Worm (Caenorhabditis elegans) whole organism, L1 larva: ENCODE data around the gene C33F10.4.
A peak's percentile ranks its signal among the peaks of the same experiment; 100 is the strongest.

ENCODE experiments used
- C16A3.4 ChIP-seq: fragments of 150-350 bp; optimal IDR thresholded peaks from 2 replicates; lab custom pipeline; 2014; ENCODE audit warnings: missing biosample characterization, missing genetic modification characterization
- F16B12.6 ChIP-seq: fragments of 150-350 bp; optimal IDR thresholded peaks from 2 replicates; lab custom pipeline; 2014; ENCODE audit warnings: missing biosample characterization, missing genetic modification characterization
- aha-1 ChIP-seq: fragments of 150-350 bp; optimal IDR thresholded peaks from 2 replicates; lab custom pipeline; 2014; ENCODE audit warnings: missing biosample characterization, missing genetic modification characterization
- alr-1 ChIP-seq: fragments of 200-800 bp; sonication (Bioruptor generic); optimal IDR thresholded peaks from 2 replicates; lab custom pipeline; 2018; ENCODE audit warnings: borderline replicate concordance, mild to moderate bottlenecking, missing genetic modification characterization, missing compliant biosample characterization
- aly-2 ChIP-seq: fragments of 150-350 bp; optimal IDR thresholded peaks from 2 replicates; lab custom pipeline; 2014; ENCODE audit warnings: missing biosample characterization, missing genetic modification characterization
- blmp-1 ChIP-seq: fragments of 150-350 bp; optimal IDR thresholded peaks from 2 replicates; lab custom pipeline; 2014; ENCODE audit warnings: missing biosample characterization, missing genetic modification characterization
- ceh-63 ChIP-seq: fragments of 200-800 bp; sonication (Bioruptor generic); optimal IDR thresholded peaks from 2 replicates; lab custom pipeline; 2018; ENCODE audit warnings: mild to moderate bottlenecking, missing genetic modification characterization, missing compliant biosample characterization
- ceh-8 ChIP-seq: fragments of 200-800 bp; sonication (Bioruptor generic); optimal IDR thresholded peaks from 2 replicates; lab custom pipeline; 2018; ENCODE audit warnings: mild to moderate bottlenecking, missing genetic modification characterization, moderate library complexity, missing compliant biosample characterization
- ceh-88 ChIP-seq: fragments of 200-800 bp; sonication (Bioruptor generic); IDR thresholded peaks from 2 replicates; pipeline ENCODE4 v1.3.6; 2022; ENCODE audit warnings: missing genetic modification characterization, missing compliant biosample characterization
- ces-1 ChIP-seq: fragments of 150-350 bp; optimal IDR thresholded peaks from 2 replicates; lab custom pipeline; 2014; ENCODE audit warnings: missing biosample characterization, missing genetic modification reagents, missing genetic modification characterization
- efl-1 ChIP-seq, 4 experiments: fragments of 150-350 bp; optimal IDR thresholded peaks in 3 of 4; peaks in 1 of 4; 1 replicate in 1 of 4; 2 replicates in 3 of 4; lab custom pipeline; 2014; ENCODE audit warnings: missing biosample characterization in 2 of 4, missing genetic modification characterization in 2 of 4, missing genetic modification reagents in 2 of 4
- efl-3 ChIP-seq: fragments of 200-800 bp; sonication (Bioruptor generic); optimal IDR thresholded peaks from 2 replicates; lab custom pipeline; 2018; ENCODE audit warnings: mild to moderate bottlenecking, missing genetic modification characterization, missing compliant biosample characterization
- egl-13 ChIP-seq: sonication (generic microtip); optimal IDR thresholded peaks from 2 replicates; lab custom pipeline; 2016; ENCODE audit warnings: missing genotype, missing genetic modification reagents, missing genetic modification characterization, missing compliant biosample characterization
- egl-27 ChIP-seq, 2 experiments: fragments of 150-350 bp in 1 of 2; sonication (generic microtip); optimal IDR thresholded peaks; 3 replicates each; lab custom pipeline; 2017 to 2018; ENCODE audit warnings: missing biosample characterization in 2 of 2, missing genetic modification characterization in 2 of 2, missing genetic modification reagents in 2 of 2
- elt-2 ChIP-seq: sonication (generic microtip); optimal IDR thresholded peaks from 2 replicates; lab custom pipeline; 2016; ENCODE audit warnings: missing genetic modification characterization, mild to moderate bottlenecking, inconsistent platforms, missing compliant biosample characterization, missing genetic modification reagents
- elt-3 ChIP-seq, 6 experiments: fragments of 150-350 bp in 1 of 6; sonication (generic microtip); optimal IDR thresholded peaks; 2 replicates each; lab custom pipeline; 2017 to 2018; ENCODE audit warnings: missing biosample characterization in 6 of 6, missing genetic modification characterization in 6 of 6, inconsistent platforms in 1 of 6
- fkh-10 ChIP-seq: sonication (generic microtip); optimal IDR thresholded peaks from 2 replicates; lab custom pipeline; 2017; ENCODE audit warnings: missing biosample characterization, missing genetic modification reagents, missing genetic modification characterization
- fos-1 ChIP-seq: fragments of 150-350 bp; optimal IDR thresholded peaks from 2 replicates; lab custom pipeline; 2014; ENCODE audit warnings: missing biosample characterization, missing genetic modification characterization
- hlh-17 ChIP-seq: fragments of 200-800 bp; sonication (Bioruptor generic); optimal IDR thresholded peaks from 2 replicates; lab custom pipeline; 2018; ENCODE audit warnings: missing genetic modification characterization, mild to moderate bottlenecking, missing compliant biosample characterization, moderate library complexity, borderline replicate concordance
- irx-1 ChIP-seq: sonication (generic microtip); optimal IDR thresholded peaks from 2 replicates; lab custom pipeline; 2016; ENCODE audit warnings: missing genetic modification characterization, missing compliant biosample characterization
- isw-1 ChIP-seq: fragments of 200-800 bp; sonication (Bioruptor generic); IDR thresholded peaks from 2 replicates; pipeline ENCODE4 v1.3.6; 2022; ENCODE audit warnings: missing genetic modification characterization, missing compliant biosample characterization
- lin-14 ChIP-seq: fragments of 200-800 bp; sonication (Bioruptor generic); optimal IDR thresholded peaks from 2 replicates; lab custom pipeline; 2018; ENCODE audit warnings: mild to moderate bottlenecking, missing genetic modification characterization, moderate library complexity, missing compliant biosample characterization
- lin-35 ChIP-seq, 2 experiments: fragments of 150-350 bp; optimal IDR thresholded peaks; 2 replicates each; lab custom pipeline; 2014; ENCODE audit warnings: missing biosample characterization in 2 of 2, missing genetic modification characterization in 2 of 2, missing genetic modification reagents in 2 of 2
- lin-39 ChIP-seq: fragments of 150-350 bp; optimal IDR thresholded peaks from 2 replicates; lab custom pipeline; 2014; ENCODE audit warnings: missing biosample characterization, missing genetic modification reagents, missing genetic modification characterization
- mab-9 ChIP-seq: fragments of 200-800 bp; sonication (Bioruptor generic); IDR thresholded peaks from 2 replicates; pipeline ENCODE4 v1.3.6; 2022; ENCODE audit warnings: missing genetic modification reagents, missing genetic modification characterization, missing compliant biosample characterization
- mef-2 ChIP-seq: fragments of 150-350 bp; optimal IDR thresholded peaks from 2 replicates; lab custom pipeline; 2014; ENCODE audit warnings: missing biosample characterization, missing genetic modification characterization
- mep-1 ChIP-seq: fragments of 150-350 bp; optimal IDR thresholded peaks from 2 replicates; lab custom pipeline; 2014; ENCODE audit warnings: missing biosample characterization, missing genetic modification characterization
- nhr-20 ChIP-seq: sonication (generic microtip); optimal IDR thresholded peaks from 2 replicates; lab custom pipeline; 2016; ENCODE audit warnings: mild to moderate bottlenecking, missing genetic modification characterization, missing compliant biosample characterization
- nhr-76 ChIP-seq: sonication (generic microtip); optimal IDR thresholded peaks from 2 replicates; lab custom pipeline; 2017; ENCODE audit warnings: missing biosample characterization, missing genetic modification characterization
- nhr-85 ChIP-seq: sonication (generic microtip); peaks from one replicate; lab custom pipeline; 2016; ENCODE audit warnings: missing genetic modification characterization, inconsistent platforms, missing compliant biosample characterization
- nhr-90 ChIP-seq: sonication (generic microtip); optimal IDR thresholded peaks from 2 replicates; lab custom pipeline; 2016; ENCODE audit warnings: mild to moderate bottlenecking, missing genetic modification characterization, missing compliant biosample characterization; ENCODE audit not compliant: poor library complexity
- pag-3 ChIP-seq: sonication (generic microtip); optimal IDR thresholded peaks from 2 replicates; lab custom pipeline; 2017; ENCODE audit warnings: missing genetic modification characterization, mild to moderate bottlenecking, missing compliant biosample characterization, antibody characterized with exemption, borderline replicate concordance; ENCODE audit not compliant: insufficient read depth
- pqm-1 ChIP-seq: sonication (generic microtip); optimal IDR thresholded peaks from 3 replicates; lab custom pipeline; 2017; ENCODE audit warnings: missing biosample characterization, missing genetic modification characterization
- skn-1 ChIP-seq: fragments of 150-350 bp; optimal IDR thresholded peaks from 2 replicates; lab custom pipeline; 2014; ENCODE audit warnings: missing biosample characterization, missing genetic modification characterization
- snu-23 ChIP-seq: sonication (generic microtip); optimal IDR thresholded peaks from 2 replicates; lab custom pipeline; 2016; ENCODE audit warnings: missing genetic modification characterization, missing compliant biosample characterization
- sox-4 ChIP-seq: sonication (generic microtip); optimal IDR thresholded peaks from 2 replicates; lab custom pipeline; 2016; ENCODE audit warnings: missing genetic modification characterization, missing compliant biosample characterization
- swsn-7 ChIP-seq: sonication (generic microtip); optimal IDR thresholded peaks from 2 replicates; lab custom pipeline; 2016; ENCODE audit warnings: missing genetic modification characterization, missing compliant biosample characterization
- tbx-2 ChIP-seq: sonication (generic microtip); optimal IDR thresholded peaks from 2 replicates; lab custom pipeline; 2016; ENCODE audit warnings: missing genetic modification characterization, missing compliant biosample characterization
- tlp-1 ChIP-seq: fragments of 150-350 bp; optimal IDR thresholded peaks from 2 replicates; lab custom pipeline; 2014; ENCODE audit warnings: missing biosample characterization, missing genetic modification characterization
- unc-130 ChIP-seq: fragments of 150-350 bp; optimal IDR thresholded peaks from 2 replicates; lab custom pipeline; 2017; ENCODE audit warnings: missing biosample characterization, missing genetic modification characterization, inconsistent platforms
- unc-30 ChIP-seq: sonication (generic microtip); optimal IDR thresholded peaks from 2 replicates; lab custom pipeline; 2017; ENCODE audit warnings: missing biosample characterization, missing genetic modification characterization
- unc-98 ChIP-seq: fragments of 200-800 bp; sonication (Bioruptor generic); IDR thresholded peaks from 2 replicates; pipeline ENCODE4 v1.3.6; 2022; ENCODE audit warnings: missing genetic modification characterization, missing compliant biosample characterization
- vab-15 ChIP-seq: sonication (generic microtip); optimal IDR thresholded peaks from 2 replicates; lab custom pipeline; 2017; ENCODE audit warnings: missing genotype, mild to moderate bottlenecking, missing genetic modification characterization, missing compliant biosample characterization
- xbp-1 ChIP-seq: sonication (generic microtip); optimal IDR thresholded peaks from 2 replicates; lab custom pipeline; 2016; ENCODE audit warnings: missing genetic modification characterization, missing compliant biosample characterization
- zip-4 ChIP-seq: fragments of 200-800 bp; sonication (Bioruptor generic); optimal IDR thresholded peaks from 2 replicates; lab custom pipeline; 2018; ENCODE audit warnings: mild to moderate bottlenecking, missing genetic modification characterization, moderate library complexity, missing compliant biosample characterization
- ztf-11 ChIP-seq, 2 experiments: sonication (generic microtip); optimal IDR thresholded peaks; 2 replicates each; lab custom pipeline; 2016 to 2017; ENCODE audit warnings: missing genetic modification characterization in 2 of 2, missing biosample characterization in 1 of 2, missing compliant biosample characterization in 1 of 2

C33F10.4 gene

ce11 chrII:4767612-4768011, 27.9 kb upstream of the C33F10.4 start:
- TF ChIP-seq lin-14 (GFP tag; lab: Kevin White, UChicago) (peak; percentile 80), nhr-20 (tag; lab: Kevin White, UChicago) (peak; percentile 7), skn-1 (no peak), unc-98 (no peak), ztf-11 (tag; optimal IDR thresholded peaks at IDR 0.05; lab: Kevin White, UChicago) (no peak), sox-4 (tag; lab: Kevin White, UChicago) (no peak), efl-1 (optimal IDR thresholded peaks at IDR 0.05; lab: Kevin White, UChicago) (no peak), efl-1 (GFP tag; optimal IDR thresholded peaks at IDR 0.05 in 1 of 2; lab: Kevin White, UChicago) (no peak), nhr-76 (tag; lab: Kevin White, UChicago) (no peak), nhr-85 (tag; lab: Kevin White, UChicago) (peak; percentile 78), blmp-1 (tag; lab: Kevin White, UChicago) (peak; percentile 48), mep-1 (peak; percentile 3), ceh-88 (GFP tag; lab: Robert Waterston, UW) (no peak), irx-1 (tag; lab: Kevin White, UChicago) (no peak)
- TF ChIP-seq, all 84 proteins: peak for 5

ce11 chrII:4769096-4769495, 26.5 kb upstream of the C33F10.4 start:
- TF ChIP-seq fkh-10 (GFP tag; lab: Kevin White, UChicago) (no peak), egl-27 (tag; optimal IDR thresholded peaks at IDR 0.05; lab: Kevin White, UChicago) (no peak), isw-1 (GFP tag; lab: Robert Waterston, UW) (no peak), unc-98 (no peak), aly-2 (tag; lab: Kevin White, UChicago) (no peak), nhr-90 (peak; percentile 4), zip-4 (GFP tag; lab: Kevin White, UChicago) (no peak), lin-35 (GFP tag; optimal IDR thresholded peaks at IDR 0.05; lab: Kevin White, UChicago) (peak in 1 of 2 experiments; percentile 42), unc-130 (tag; lab: Kevin White, UChicago) (no peak), efl-1 (optimal IDR thresholded peaks at IDR 0.05; lab: Kevin White, UChicago) (no peak), efl-1 (GFP tag; optimal IDR thresholded peaks at IDR 0.05 in 1 of 2; lab: Kevin White, UChicago) (peak in 1 of 2 experiments; percentile 73), C16A3.4 (tag; lab: Kevin White, UChicago) (peak; percentile 30), F16B12.6 (tag; lab: Kevin White, UChicago) (no peak), ces-1 (GFP tag; lab: Kevin White, UChicago) (no peak), nhr-85 (tag; lab: Kevin White, UChicago) (peak; percentile 75), fos-1 (tag; lab: Kevin White, UChicago) (no peak), nhr-20 (tag; lab: Kevin White, UChicago) (peak; percentile 39), egl-13 (tag; lab: Kevin White, UChicago) (no peak), blmp-1 (tag; lab: Kevin White, UChicago) (peak; percentile 84), elt-2 (tag; lab: Kevin White, UChicago) (peak; percentile 91), xbp-1 (tag; lab: Kevin White, UChicago) (no peak), lin-14 (GFP tag; lab: Kevin White, UChicago) (peak; percentile 30), elt-3 (tag; optimal IDR thresholded peaks at IDR 0.05; lab: Kevin White, UChicago) (peak in 1 of 6 experiments; percentile 84), aha-1 (tag; lab: Kevin White, UChicago) (no peak), irx-1 (tag; lab: Kevin White, UChicago) (no peak), ceh-63 (no peak), mef-2 (tag; lab: Kevin White, UChicago) (no peak), mab-9 (no peak), efl-3 (no peak), pqm-1 (tag; lab: Kevin White, UChicago) (no peak), swsn-7 (tag; lab: Kevin White, UChicago) (no peak)

DNA sequence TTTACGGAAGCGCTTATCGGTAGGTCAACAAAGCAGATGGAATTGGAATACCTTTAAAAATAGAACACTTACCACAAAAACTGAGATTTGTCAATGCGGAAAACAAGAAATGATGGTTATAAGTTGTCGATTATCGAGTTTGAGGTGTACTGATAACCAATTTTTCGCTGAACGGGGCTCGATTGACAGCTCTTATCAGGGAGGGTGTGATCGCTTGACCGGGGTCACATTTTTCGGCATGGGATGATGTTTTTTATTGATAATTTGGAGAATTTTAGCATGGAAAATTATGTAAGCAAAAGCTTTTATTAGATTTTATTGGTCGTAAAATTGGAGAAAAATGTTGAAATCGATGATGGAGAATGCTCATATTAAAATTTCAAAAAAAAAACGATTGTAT, 25.7 kb upstream of the C33F10.4 start:
- no peak for TF ChIP-seq lin-39 (tag; lab: Kevin White, UChicago)
- TF ChIP-seq efl-3, result no peak
- peak; percentile 99 for TF ChIP-seq elt-2 (tag; lab: Kevin White, UChicago)
- no peak for TF ChIP-seq irx-1 (tag; lab: Kevin White, UChicago)
- no peak for TF ChIP-seq alr-1 (tag; lab: Kevin White, UChicago)
- no peak for TF ChIP-seq snu-23 (GFP tag; lab: Kevin White, UChicago)
- TF ChIP-seq tbx-2 (tag; lab: Kevin White, UChicago), result no peak
- no peak for TF ChIP-seq unc-30 (tag; lab: Kevin White, UChicago)
- TF ChIP-seq tlp-1 (tag; lab: Kevin White, UChicago), result no peak
- TF ChIP-seq lin-35 (GFP tag; optimal IDR thresholded peaks at IDR 0.05; lab: Kevin White, UChicago), result peak in 1 of 2 experiments; percentile 26
- TF ChIP-seq vab-15 (tag; lab: Kevin White, UChicago), result no peak
- TF ChIP-seq pqm-1 (tag; lab: Kevin White, UChicago), result peak; percentile 82
- no peak for TF ChIP-seq ceh-8 (GFP tag; lab: Kevin White, UChicago)
- no peak for TF ChIP-seq ces-1 (GFP tag; lab: Kevin White, UChicago)
- TF ChIP-seq pag-3 (tag; lab: Kevin White, UChicago), result no peak
- TF ChIP-seq lin-14 (GFP tag; lab: Kevin White, UChicago), result peak; percentile 43
- TF ChIP-seq hlh-17 (GFP tag; lab: Kevin White, UChicago), result no peak
